Worm (Caenorhabditis elegans) whole organism, mixed stage, embryonic: ENCODE results near the gene srx-86.
A peak's percentile ranks its signal among the peaks of the same experiment; 100 is the strongest.

Source experiments
- M03D4.4 ChIP-seq: sonication (generic microtip); optimal IDR thresholded peaks from 2 replicates; lab custom pipeline; 2017; ENCODE audit warnings: mild to moderate bottlenecking, missing genetic modification characterization, missing compliant biosample characterization
- nhr-237 ChIP-seq: fragments of 150-350 bp; optimal IDR thresholded peaks from 2 replicates; lab custom pipeline; 2014; ENCODE audit warnings: missing biosample characterization, missing genetic modification characterization

DNA sequence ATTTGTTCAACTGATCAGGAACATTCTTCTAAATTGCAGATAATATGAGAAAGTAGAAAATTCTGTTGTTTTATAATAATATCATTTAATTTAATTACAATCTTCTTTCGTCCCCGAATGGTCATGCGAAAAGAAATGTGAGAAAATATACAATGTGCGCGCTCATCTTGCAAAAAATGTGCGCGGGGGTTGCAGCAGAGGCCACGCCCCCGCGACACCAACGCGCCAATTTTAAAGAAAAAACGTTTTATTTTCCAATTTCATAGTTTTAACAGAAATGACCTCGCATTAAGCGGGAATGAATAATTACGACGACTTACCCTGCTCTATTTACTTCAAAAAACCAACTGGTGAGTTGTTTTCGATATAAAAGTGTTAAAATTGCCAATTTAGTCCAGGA lies 47.7 kb downstream of the srx-86 start, which contains the start of gene sas-5:
- peak; percentile 87 for TF ChIP-seq M03D4.4 (tag; lab: Kevin White, UChicago)
- TF ChIP-seq nhr-237 (tag; lab: Kevin White, UChicago): peak; percentile 53
